Worm (Caenorhabditis elegans) whole organism, L1 larva: ENCODE results near the gene C02B8.12.

ENCODE experiments used
- C16A3.4 ChIP-seq: fragments of 150-350 bp; optimal IDR thresholded peaks from 2 replicates; lab custom pipeline; 2014; ENCODE audit warnings: missing biosample characterization, missing genetic modification characterization
- C34B4.2 ChIP-seq: sonication (generic microtip); optimal IDR thresholded peaks from 2 replicates; lab custom pipeline; 2017; ENCODE audit warnings: mild to moderate bottlenecking, missing genetic modification characterization, missing compliant biosample characterization
- F16B12.6 ChIP-seq: fragments of 150-350 bp; optimal IDR thresholded peaks from 2 replicates; lab custom pipeline; 2014; ENCODE audit warnings: missing biosample characterization, missing genetic modification characterization
- Y116A8C.19 ChIP-seq: sonication (generic microtip); optimal IDR thresholded peaks from 2 replicates; lab custom pipeline; 2016; ENCODE audit warnings: missing compliant biosample characterization, missing genetic modification characterization, borderline replicate concordance
- aha-1 ChIP-seq: fragments of 150-350 bp; optimal IDR thresholded peaks from 2 replicates; lab custom pipeline; 2014; ENCODE audit warnings: missing biosample characterization, missing genetic modification characterization
- alr-1 ChIP-seq: fragments of 200-800 bp; sonication (Bioruptor generic); optimal IDR thresholded peaks from 2 replicates; lab custom pipeline; 2018; ENCODE audit warnings: borderline replicate concordance, mild to moderate bottlenecking, missing genetic modification characterization, missing compliant biosample characterization
- aly-2 ChIP-seq: fragments of 150-350 bp; optimal IDR thresholded peaks from 2 replicates; lab custom pipeline; 2014; ENCODE audit warnings: missing biosample characterization, missing genetic modification characterization
- ceh-63 ChIP-seq: fragments of 200-800 bp; sonication (Bioruptor generic); optimal IDR thresholded peaks from 2 replicates; lab custom pipeline; 2018; ENCODE audit warnings: mild to moderate bottlenecking, missing genetic modification characterization, missing compliant biosample characterization
- ceh-82 ChIP-seq, 3 experiments: fragments of 150-350 bp in 1 of 3; sonication (generic microtip) in 2 of 3; optimal IDR thresholded peaks; 2 replicates each; lab custom pipeline; 2014 to 2017; ENCODE audit warnings: missing biosample characterization in 3 of 3, missing genetic modification characterization in 3 of 3
- ces-1 ChIP-seq: fragments of 150-350 bp; optimal IDR thresholded peaks from 2 replicates; lab custom pipeline; 2014; ENCODE audit warnings: missing biosample characterization, missing genetic modification reagents, missing genetic modification characterization
- dpl-1 ChIP-seq, 3 experiments: fragments of 150-350 bp in 2 of 3; sonication (generic microtip) in 1 of 3; optimal IDR thresholded peaks; 2 replicates each; lab custom pipeline; 2014 to 2017; ENCODE audit warnings: missing biosample characterization in 3 of 3, missing genetic modification characterization in 3 of 3, missing genetic modification reagents in 3 of 3
- dsc-1 ChIP-seq: sonication (generic microtip); optimal IDR thresholded peaks from 2 replicates; lab custom pipeline; 2016; ENCODE audit warnings: mild to moderate bottlenecking, missing genetic modification characterization, missing compliant biosample characterization
- efl-1 ChIP-seq, 4 experiments: fragments of 150-350 bp; optimal IDR thresholded peaks in 3 of 4; peaks in 1 of 4; 1 replicate in 1 of 4; 2 replicates in 3 of 4; lab custom pipeline; 2014; ENCODE audit warnings: missing biosample characterization in 2 of 4, missing genetic modification characterization in 2 of 4, missing genetic modification reagents in 2 of 4
- efl-3 ChIP-seq: fragments of 200-800 bp; sonication (Bioruptor generic); optimal IDR thresholded peaks from 2 replicates; lab custom pipeline; 2018; ENCODE audit warnings: mild to moderate bottlenecking, missing genetic modification characterization, missing compliant biosample characterization
- egl-13 ChIP-seq: sonication (generic microtip); optimal IDR thresholded peaks from 2 replicates; lab custom pipeline; 2016; ENCODE audit warnings: missing genotype, missing genetic modification reagents, missing genetic modification characterization, missing compliant biosample characterization
- egl-27 ChIP-seq, 2 experiments: fragments of 150-350 bp in 1 of 2; sonication (generic microtip); optimal IDR thresholded peaks; 3 replicates each; lab custom pipeline; 2017 to 2018; ENCODE audit warnings: missing biosample characterization in 2 of 2, missing genetic modification characterization in 2 of 2, missing genetic modification reagents in 2 of 2
- elt-2 ChIP-seq: sonication (generic microtip); optimal IDR thresholded peaks from 2 replicates; lab custom pipeline; 2016; ENCODE audit warnings: missing genetic modification characterization, mild to moderate bottlenecking, inconsistent platforms, missing compliant biosample characterization, missing genetic modification reagents
- elt-3 ChIP-seq, 6 experiments: fragments of 150-350 bp in 1 of 6; sonication (generic microtip); optimal IDR thresholded peaks; 2 replicates each; lab custom pipeline; 2017 to 2018; ENCODE audit warnings: missing biosample characterization in 6 of 6, missing genetic modification characterization in 6 of 6, inconsistent platforms in 1 of 6
- ets-5 ChIP-seq: fragments of 200-800 bp; sonication (Bioruptor generic); IDR thresholded peaks from 2 replicates; pipeline ENCODE4 v1.3.6; 2022; ENCODE audit warnings: missing genetic modification characterization, missing compliant biosample characterization
- fkh-8 ChIP-seq: sonication (generic microtip); optimal IDR thresholded peaks from 2 replicates; lab custom pipeline; 2016; ENCODE audit warnings: mild to moderate bottlenecking, missing genetic modification characterization, missing compliant biosample characterization
- fos-1 ChIP-seq: fragments of 150-350 bp; optimal IDR thresholded peaks from 2 replicates; lab custom pipeline; 2014; ENCODE audit warnings: missing biosample characterization, missing genetic modification characterization
- grh-1 ChIP-seq: fragments of 200-800 bp; sonication (Bioruptor generic); IDR thresholded peaks from 2 replicates; pipeline ENCODE4 v1.3.6; 2022; ENCODE audit warnings: missing genetic modification reagents, missing genetic modification characterization, missing compliant biosample characterization
- hlh-17 ChIP-seq: fragments of 200-800 bp; sonication (Bioruptor generic); optimal IDR thresholded peaks from 2 replicates; lab custom pipeline; 2018; ENCODE audit warnings: missing genetic modification characterization, mild to moderate bottlenecking, missing compliant biosample characterization, moderate library complexity, borderline replicate concordance
- hlh-4 ChIP-seq: sonication (generic microtip); optimal IDR thresholded peaks from 2 replicates; lab custom pipeline; 2016; ENCODE audit warnings: mild to moderate bottlenecking, missing genetic modification characterization, missing compliant biosample characterization
- hpl-2 ChIP-seq: fragments of 150-350 bp; optimal IDR thresholded peaks from 2 replicates; lab custom pipeline; 2014; ENCODE audit warnings: missing biosample characterization, missing genetic modification reagents, missing genetic modification characterization
- irx-1 ChIP-seq: sonication (generic microtip); optimal IDR thresholded peaks from 2 replicates; lab custom pipeline; 2016; ENCODE audit warnings: missing genetic modification characterization, missing compliant biosample characterization
- jun-1 ChIP-seq: fragments of 150-350 bp; optimal IDR thresholded peaks from 2 replicates; lab custom pipeline; 2014; ENCODE audit warnings: missing biosample characterization, missing genetic modification reagents, missing genetic modification characterization
- lin-35 ChIP-seq, 2 experiments: fragments of 150-350 bp; optimal IDR thresholded peaks; 2 replicates each; lab custom pipeline; 2014; ENCODE audit warnings: missing biosample characterization in 2 of 2, missing genetic modification characterization in 2 of 2, missing genetic modification reagents in 2 of 2
- mab-9 ChIP-seq: fragments of 200-800 bp; sonication (Bioruptor generic); IDR thresholded peaks from 2 replicates; pipeline ENCODE4 v1.3.6; 2022; ENCODE audit warnings: missing genetic modification reagents, missing genetic modification characterization, missing compliant biosample characterization
- mdl-1 ChIP-seq, 2 experiments: fragments of 150-350 bp; optimal IDR thresholded peaks; 2 replicates each; lab custom pipeline; 2014 to 2017; ENCODE audit warnings: missing biosample characterization in 2 of 2, missing genetic modification characterization in 2 of 2, inconsistent platforms in 1 of 2
- nhr-11 ChIP-seq: fragments of 150-350 bp; optimal IDR thresholded peaks from 2 replicates; lab custom pipeline; 2014; ENCODE audit warnings: missing biosample characterization, missing genetic modification characterization
- nhr-12 ChIP-seq: sonication (generic microtip); optimal IDR thresholded peaks from 2 replicates; lab custom pipeline; 2017; ENCODE audit warnings: missing biosample characterization, missing genetic modification characterization
- nhr-19 ChIP-seq: fragments of 200-800 bp; sonication (Bioruptor generic); conservative IDR thresholded peaks from 2 replicates; pipeline ENCODE4 v1.3.6; 2022; ENCODE audit warnings: missing genetic modification characterization, missing compliant biosample characterization
- nhr-20 ChIP-seq: sonication (generic microtip); optimal IDR thresholded peaks from 2 replicates; lab custom pipeline; 2016; ENCODE audit warnings: mild to moderate bottlenecking, missing genetic modification characterization, missing compliant biosample characterization
- nhr-237 ChIP-seq: fragments of 150-350 bp; optimal IDR thresholded peaks from 2 replicates; lab custom pipeline; 2014; ENCODE audit warnings: missing biosample characterization, missing genetic modification characterization
- nhr-47 ChIP-seq: sonication (generic microtip); optimal IDR thresholded peaks from 2 replicates; lab custom pipeline; 2016; ENCODE audit warnings: mild to moderate bottlenecking, missing genetic modification characterization, moderate library complexity, missing compliant biosample characterization
- nhr-71 ChIP-seq: sonication (generic microtip); optimal IDR thresholded peaks from 2 replicates; lab custom pipeline; 2016; ENCODE audit warnings: mild to moderate bottlenecking, missing genetic modification characterization, moderate library complexity, missing compliant biosample characterization
- nhr-76 ChIP-seq: sonication (generic microtip); optimal IDR thresholded peaks from 2 replicates; lab custom pipeline; 2017; ENCODE audit warnings: missing biosample characterization, missing genetic modification characterization
- nhr-84 ChIP-seq: sonication (generic microtip); optimal IDR thresholded peaks from 2 replicates; lab custom pipeline; 2017; ENCODE audit warnings: missing biosample characterization, missing genetic modification characterization
- pag-3 ChIP-seq: sonication (generic microtip); optimal IDR thresholded peaks from 2 replicates; lab custom pipeline; 2017; ENCODE audit warnings: missing genetic modification characterization, mild to moderate bottlenecking, missing compliant biosample characterization, antibody characterized with exemption, borderline replicate concordance; ENCODE audit not compliant: insufficient read depth
- rnt-1 ChIP-seq: sonication (generic microtip); optimal IDR thresholded peaks from 2 replicates; lab custom pipeline; 2016; ENCODE audit warnings: mild to moderate bottlenecking, missing genetic modification characterization, moderate library complexity, missing compliant biosample characterization
- skn-1 ChIP-seq: fragments of 150-350 bp; optimal IDR thresholded peaks from 2 replicates; lab custom pipeline; 2014; ENCODE audit warnings: missing biosample characterization, missing genetic modification characterization
- snu-23 ChIP-seq: sonication (generic microtip); optimal IDR thresholded peaks from 2 replicates; lab custom pipeline; 2016; ENCODE audit warnings: missing genetic modification characterization, missing compliant biosample characterization
- sox-4 ChIP-seq: sonication (generic microtip); optimal IDR thresholded peaks from 2 replicates; lab custom pipeline; 2016; ENCODE audit warnings: missing genetic modification characterization, missing compliant biosample characterization
- sptf-1 ChIP-seq: fragments of 150-350 bp; optimal IDR thresholded peaks from 2 replicates; lab custom pipeline; 2014; ENCODE audit warnings: missing biosample characterization, missing genetic modification characterization
- swsn-7 ChIP-seq: sonication (generic microtip); optimal IDR thresholded peaks from 2 replicates; lab custom pipeline; 2016; ENCODE audit warnings: missing genetic modification characterization, missing compliant biosample characterization
- tbx-2 ChIP-seq: sonication (generic microtip); optimal IDR thresholded peaks from 2 replicates; lab custom pipeline; 2016; ENCODE audit warnings: missing genetic modification characterization, missing compliant biosample characterization
- unc-30 ChIP-seq: sonication (generic microtip); optimal IDR thresholded peaks from 2 replicates; lab custom pipeline; 2017; ENCODE audit warnings: missing biosample characterization, missing genetic modification characterization
- unc-86 ChIP-seq: sonication (generic microtip); optimal IDR thresholded peaks from 2 replicates; lab custom pipeline; 2016; ENCODE audit warnings: missing genetic modification characterization, missing compliant biosample characterization
- unc-98 ChIP-seq: fragments of 200-800 bp; sonication (Bioruptor generic); IDR thresholded peaks from 2 replicates; pipeline ENCODE4 v1.3.6; 2022; ENCODE audit warnings: missing genetic modification characterization, missing compliant biosample characterization
- xbp-1 ChIP-seq: sonication (generic microtip); optimal IDR thresholded peaks from 2 replicates; lab custom pipeline; 2016; ENCODE audit warnings: missing genetic modification characterization, missing compliant biosample characterization
- zip-4 ChIP-seq: fragments of 200-800 bp; sonication (Bioruptor generic); optimal IDR thresholded peaks from 2 replicates; lab custom pipeline; 2018; ENCODE audit warnings: mild to moderate bottlenecking, missing genetic modification characterization, moderate library complexity, missing compliant biosample characterization
- ztf-4 ChIP-seq: fragments of 150-350 bp; optimal IDR thresholded peaks from 2 replicates; lab custom pipeline; 2014; ENCODE audit warnings: missing biosample characterization, missing genetic modification characterization

C02B8.12 gene

DNA sequence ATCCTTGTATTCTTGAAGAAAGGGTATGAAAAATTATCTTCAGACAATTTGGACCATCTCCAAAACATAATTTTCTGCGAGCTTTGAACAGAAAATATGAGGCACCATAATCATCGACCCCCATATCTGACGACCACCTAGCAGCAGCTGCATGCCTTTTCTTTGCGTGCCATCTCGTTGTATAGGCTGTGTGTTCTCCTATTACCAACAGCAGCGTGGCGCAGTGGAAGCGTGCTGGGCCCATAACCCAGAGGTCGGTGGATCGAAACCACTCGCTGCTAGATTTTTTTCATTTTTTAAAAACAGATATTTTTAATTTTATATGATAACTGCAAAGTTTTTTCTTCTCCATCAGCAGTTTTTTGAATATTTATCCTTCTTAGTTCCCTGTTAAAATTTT lies 32.8 kb upstream of the C02B8.12 start:
- peak; percentile 35 for TF ChIP-seq skn-1
- TF ChIP-seq hpl-2 (GFP tag; lab: Kevin White, UChicago) = no peak
- no peak for TF ChIP-seq aha-1 (tag; lab: Kevin White, UChicago)
- TF ChIP-seq jun-1 (tag; lab: Kevin White, UChicago) = no peak
- peak; percentile 3 for TF ChIP-seq snu-23 (GFP tag; lab: Kevin White, UChicago)
- no peak for TF ChIP-seq sox-4 (tag; lab: Kevin White, UChicago)
- no peak for TF ChIP-seq tbx-2 (tag; lab: Kevin White, UChicago)
- TF ChIP-seq ceh-82 (tag; optimal IDR thresholded peaks at IDR 0.05; lab: Kevin White, UChicago) = peak in 2 of 3 experiments; percentile 28 to 35
- TF ChIP-seq ztf-4 (tag; lab: Kevin White, UChicago) = no peak
- no peak for TF ChIP-seq aly-2 (tag; lab: Kevin White, UChicago)
- no peak for TF ChIP-seq efl-3
- peak; percentile 41 for TF ChIP-seq unc-86 (tag; lab: Kevin White, UChicago)
- TF ChIP-seq nhr-11 (tag; lab: Kevin White, UChicago) = no peak
- TF ChIP-seq nhr-76 (tag; lab: Kevin White, UChicago) = no peak
- TF ChIP-seq fos-1 (tag; lab: Kevin White, UChicago) = no peak
- TF ChIP-seq grh-1 = no peak
- no peak for TF ChIP-seq dpl-1 (GFP tag; optimal IDR thresholded peaks at IDR 0.05; lab: Kevin White, UChicago)
- TF ChIP-seq egl-13 = no peak
- no peak for TF ChIP-seq ces-1 (GFP tag; lab: Kevin White, UChicago)
- TF ChIP-seq nhr-20 (tag; lab: Kevin White, UChicago) = no peak
- TF ChIP-seq nhr-47 (tag; lab: Kevin White, UChicago) = peak; percentile 49
- TF ChIP-seq swsn-7 = peak; percentile 4
- TF ChIP-seq C16A3.4 (tag; lab: Kevin White, UChicago) = no peak
- TF ChIP-seq C34B4.2 (tag; lab: Kevin White, UChicago) = no peak
- TF ChIP-seq dsc-1 (tag; lab: Kevin White, UChicago) = no peak
- no peak for TF ChIP-seq pag-3 (tag; lab: Kevin White, UChicago)
- TF ChIP-seq unc-30 (tag; lab: Kevin White, UChicago) = no peak
- no peak for TF ChIP-seq F16B12.6
- no peak for TF ChIP-seq nhr-84 (tag; lab: Kevin White, UChicago)
- TF ChIP-seq sptf-1 = no peak
- TF ChIP-seq nhr-12 (tag; lab: Kevin White, UChicago) = no peak
- no peak for TF ChIP-seq elt-3 (tag; optimal IDR thresholded peaks at IDR 0.05; lab: Kevin White, UChicago)
- TF ChIP-seq elt-2 (tag; lab: Kevin White, UChicago) = no peak
- TF ChIP-seq hlh-4 = no peak
- TF ChIP-seq ceh-63 (GFP tag; lab: Kevin White, UChicago) = no peak
- TF ChIP-seq ets-5 (GFP tag; lab: Robert Waterston, UW) = no peak
- TF ChIP-seq nhr-19 (GFP tag; lab: Robert Waterston, UW) = no peak; the same call in 1 of the 2 replicates
- TF ChIP-seq nhr-71 (tag; lab: Kevin White, UChicago) = peak; percentile 35
- no peak for TF ChIP-seq egl-27 (tag; optimal IDR thresholded peaks at IDR 0.05; lab: Kevin White, UChicago)
- no peak for TF ChIP-seq hlh-17
- no peak for TF ChIP-seq mab-9
- no peak for TF ChIP-seq zip-4 (GFP tag; lab: Kevin White, UChicago)
- TF ChIP-seq xbp-1 = no peak
- no peak for TF ChIP-seq efl-1 (optimal IDR thresholded peaks at IDR 0.05; lab: Kevin White, UChicago)
- TF ChIP-seq efl-1 (GFP tag; optimal IDR thresholded peaks at IDR 0.05 in 1 of 2; lab: Kevin White, UChicago) = peak in 1 of 2 experiments; percentile 82
- peak in 1 of 2 experiments; percentile 4 for TF ChIP-seq mdl-1 (tag; optimal IDR thresholded peaks at IDR 0.05; lab: Kevin White, UChicago)
- TF ChIP-seq alr-1 = no peak
- TF ChIP-seq Y116A8C.19 = no peak
- TF ChIP-seq nhr-237 = no peak
- TF ChIP-seq lin-35 (GFP tag; optimal IDR thresholded peaks at IDR 0.05; lab: Kevin White, UChicago) = no peak
- no peak for TF ChIP-seq fkh-8
- no peak for TF ChIP-seq unc-98 (GFP tag; lab: Robert Waterston, UW)
- peak; percentile 44 for TF ChIP-seq rnt-1 (tag; lab: Kevin White, UChicago)
- TF ChIP-seq irx-1 (tag; lab: Kevin White, UChicago) = no peak
